Worm (Caenorhabditis elegans) whole organism, L3 larva: ENCODE results near the gene acbp-5.

Experiments
- R02D3.7 ChIP-seq: fragments of 150-350 bp; optimal IDR thresholded peaks from 2 replicates; lab custom pipeline; 2014; ENCODE audit warnings: missing biosample characterization, missing genetic modification characterization
- ZK546.5 ChIP-seq: sonication (generic microtip); optimal IDR thresholded peaks from 2 replicates; lab custom pipeline; 2017; ENCODE audit warnings: missing biosample characterization, missing genetic modification characterization
- ama-1 ChIP-seq: fragments of 150-350 bp; optimal IDR thresholded peaks from 2 replicates; lab custom pipeline; 2018
- ceh-28 ChIP-seq: fragments of 150-350 bp; optimal IDR thresholded peaks from 2 replicates; lab custom pipeline; 2014; ENCODE audit warnings: missing biosample characterization, missing genetic modification reagents, missing genetic modification characterization
- ceh-82 ChIP-seq: fragments of 150-350 bp; optimal IDR thresholded peaks from 2 replicates; lab custom pipeline; 2014; ENCODE audit warnings: missing biosample characterization, missing genetic modification characterization
- ceh-9 ChIP-seq: sonication (generic microtip); optimal IDR thresholded peaks from 2 replicates; lab custom pipeline; 2018; ENCODE audit warnings: missing biosample characterization, missing genetic modification characterization
- daf-12 ChIP-seq: fragments of 150-350 bp; optimal IDR thresholded peaks from 2 replicates; lab custom pipeline; 2014; ENCODE audit warnings: missing biosample characterization, missing genetic modification reagents, missing genetic modification characterization
- egl-27 ChIP-seq: sonication (generic microtip); optimal IDR thresholded peaks from 4 replicates; lab custom pipeline; 2017; ENCODE audit warnings: missing biosample characterization, missing genetic modification reagents, missing genetic modification characterization
- elt-1 ChIP-seq: fragments of 150-350 bp; optimal IDR thresholded peaks from 2 replicates; lab custom pipeline; 2014; ENCODE audit warnings: missing biosample characterization, missing genetic modification characterization
- elt-3 ChIP-seq, 3 experiments: fragments of 150-350 bp in 1 of 3; sonication (generic microtip) in 2 of 3; optimal IDR thresholded peaks; 2 replicates in 2 of 3; 4 replicates in 1 of 3; lab custom pipeline; 2014 to 2017; ENCODE audit warnings: missing biosample characterization in 3 of 3, missing genetic modification characterization in 3 of 3
- fkh-10 ChIP-seq: sonication (generic microtip); optimal IDR thresholded peaks from 2 replicates; lab custom pipeline; 2017; ENCODE audit warnings: missing biosample characterization, missing genetic modification reagents, missing genetic modification characterization
- fos-1 ChIP-seq: fragments of 150-350 bp; optimal IDR thresholded peaks from 2 replicates; lab custom pipeline; 2014; ENCODE audit warnings: missing biosample characterization, missing genetic modification characterization
- hmg-11 ChIP-seq: sonication (generic microtip); optimal IDR thresholded peaks from 2 replicates; lab custom pipeline; 2016; ENCODE audit warnings: missing genetic modification characterization, missing compliant biosample characterization
- lin-15B ChIP-seq: fragments of 150-350 bp; optimal IDR thresholded peaks from 2 replicates; lab custom pipeline; 2014; ENCODE audit warnings: missing biosample characterization, missing genetic modification characterization
- lin-39 ChIP-seq: fragments of 150-350 bp; optimal IDR thresholded peaks from 2 replicates; lab custom pipeline; 2018; ENCODE audit warnings: missing biosample characterization, missing genetic modification reagents, missing genetic modification characterization
- lsy-12 ChIP-seq: sonication (generic microtip); optimal IDR thresholded peaks from 2 replicates; lab custom pipeline; 2016; ENCODE audit warnings: mild to moderate bottlenecking, missing genetic modification characterization, missing compliant biosample characterization
- mml-1 ChIP-seq: fragments of 150-350 bp; sonication (generic microtip); optimal IDR thresholded peaks from 3 replicates; lab custom pipeline; 2014; ENCODE audit warnings: missing biosample characterization, missing genetic modification characterization
- nfya-1 ChIP-seq: sonication (generic microtip); optimal IDR thresholded peaks from 2 replicates; lab custom pipeline; 2017; ENCODE audit warnings: missing genetic modification characterization, mild to moderate bottlenecking, missing compliant biosample characterization, antibody characterized with exemption, moderate library complexity; ENCODE audit not compliant: insufficient read depth
- nhr-11 ChIP-seq: fragments of 150-350 bp; optimal IDR thresholded peaks from 2 replicates; lab custom pipeline; 2014; ENCODE audit warnings: missing biosample characterization, missing genetic modification characterization
- nhr-12 ChIP-seq: fragments of 150-350 bp; optimal IDR thresholded peaks from 2 replicates; lab custom pipeline; 2014; ENCODE audit warnings: missing biosample characterization, missing genetic modification characterization
- nhr-23 ChIP-seq: fragments of 150-350 bp; optimal IDR thresholded peaks from 2 replicates; lab custom pipeline; 2014; ENCODE audit warnings: missing biosample characterization, missing genetic modification reagents, missing genetic modification characterization
- nhr-237 ChIP-seq: fragments of 150-350 bp; optimal IDR thresholded peaks from 2 replicates; lab custom pipeline; 2014; ENCODE audit warnings: missing biosample characterization, missing genetic modification characterization
- nhr-25 ChIP-seq: sonication (generic microtip); optimal IDR thresholded peaks from 2 replicates; lab custom pipeline; 2017; ENCODE audit warnings: missing biosample characterization, missing genetic modification characterization
- nhr-67 ChIP-seq: fragments of 150-350 bp; optimal IDR thresholded peaks from 2 replicates; lab custom pipeline; 2014; ENCODE audit warnings: missing biosample characterization, missing genetic modification characterization
- nhr-76 ChIP-seq: fragments of 150-350 bp; sonication (generic microtip); optimal IDR thresholded peaks from 5 replicates; lab custom pipeline; 2014; ENCODE audit warnings: missing biosample characterization, missing genetic modification characterization
- nhr-77 ChIP-seq: fragments of 150-350 bp; optimal IDR thresholded peaks from 2 replicates; lab custom pipeline; 2014; ENCODE audit warnings: missing biosample characterization, missing genetic modification characterization
- pha-4 ChIP-seq: fragments of 150-350 bp; optimal IDR thresholded peaks from 2 replicates; lab custom pipeline; 2014; ENCODE audit warnings: missing biosample characterization, missing genetic modification reagents, missing genetic modification characterization
- pqm-1 ChIP-seq: fragments of 150-350 bp; optimal IDR thresholded peaks from 2 replicates; lab custom pipeline; 2017; ENCODE audit warnings: missing biosample characterization, missing genetic modification characterization, inconsistent platforms
- sea-2 ChIP-seq: fragments of 150-350 bp; sonication (generic microtip); optimal IDR thresholded peaks from 4 replicates; lab custom pipeline; 2014; ENCODE audit warnings: missing biosample characterization, missing genetic modification reagents, missing genetic modification characterization
- skn-1 ChIP-seq: fragments of 150-350 bp; optimal IDR thresholded peaks from 2 replicates; lab custom pipeline; 2014; ENCODE audit warnings: missing biosample characterization, missing genetic modification characterization
- snpc-4 ChIP-seq: fragments of 150-350 bp; optimal IDR thresholded peaks from 2 replicates; lab custom pipeline; 2014; ENCODE audit warnings: missing biosample characterization, missing genetic modification characterization
- tbx-2 ChIP-seq: sonication (generic microtip); optimal IDR thresholded peaks from 2 replicates; lab custom pipeline; 2016; ENCODE audit warnings: mild to moderate bottlenecking, missing genetic modification characterization, missing compliant biosample characterization
- unc-62 ChIP-seq: fragments of 150-350 bp; sonication (generic microtip); optimal IDR thresholded peaks from 4 replicates; lab custom pipeline; 2014; ENCODE audit warnings: missing biosample characterization, missing genetic modification reagents, missing genetic modification characterization
- zag-1 ChIP-seq: fragments of 150-350 bp; optimal IDR thresholded peaks from 2 replicates; lab custom pipeline; 2014; ENCODE audit warnings: missing biosample characterization, missing genetic modification characterization
- ztf-11 ChIP-seq: fragments of 150-350 bp; optimal IDR thresholded peaks from 2 replicates; lab custom pipeline; 2014; ENCODE audit warnings: missing biosample characterization, missing genetic modification characterization
- ztf-4 ChIP-seq: fragments of 150-350 bp; optimal IDR thresholded peaks from 2 replicates; lab custom pipeline; 2014; ENCODE audit warnings: missing biosample characterization, missing genetic modification characterization

acbp-5 gene

ce11 chrIII:13641588-13641987 lies at the start of gene acbp-5:
acbp-5 (minus strand) TSS chrIII:13641688.
- TF ChIP-seq daf-12 (tag; lab: Kevin White, UChicago): no peak
- no peak for TF ChIP-seq elt-1 (tag; lab: Kevin White, UChicago)
- TF ChIP-seq tbx-2: no peak

DNA sequence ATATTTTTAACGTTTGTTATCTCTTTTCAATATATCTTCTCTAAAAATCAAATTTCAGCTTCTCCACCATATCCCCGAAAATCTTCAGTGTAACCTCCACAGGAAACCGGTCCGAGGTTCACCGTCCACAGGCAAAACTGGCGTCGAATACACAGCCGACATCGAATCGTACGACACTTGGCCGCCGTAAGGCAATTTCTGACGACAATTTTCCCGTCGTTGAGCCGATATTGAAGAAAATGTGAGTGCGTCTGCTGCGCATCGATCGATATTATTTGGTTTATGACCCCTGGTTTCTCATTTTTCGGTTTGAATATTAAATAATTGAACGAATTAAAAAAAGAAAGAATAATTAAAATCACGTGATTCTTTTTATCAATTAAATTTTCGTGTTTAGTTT lies 45.7 kb upstream of the acbp-5 start, which contains the start of gene cul-2:
cul-2 (plus strand) TSS at position 59 of the 400 bp plus-strand sequence.
- TF ChIP-seq nhr-12 (tag; lab: Kevin White, UChicago) (no peak), nhr-25 (tag; lab: Kevin White, UChicago) (peak; percentile 38), ztf-4 (no peak), hmg-11 (peak; percentile 60), nhr-11 (tag; lab: Kevin White, UChicago) (no peak), nhr-77 (tag; lab: Kevin White, UChicago) (no peak), ama-1 (lab: Kevin White, UChicago) (peak; percentile 10), nfya-1 (peak; percentile 36), lin-39 (peak; percentile 18), lin-15B (peak; percentile 43), pha-4 (tag; lab: Kevin White, UChicago) (peak; percentile 35)

DNA sequence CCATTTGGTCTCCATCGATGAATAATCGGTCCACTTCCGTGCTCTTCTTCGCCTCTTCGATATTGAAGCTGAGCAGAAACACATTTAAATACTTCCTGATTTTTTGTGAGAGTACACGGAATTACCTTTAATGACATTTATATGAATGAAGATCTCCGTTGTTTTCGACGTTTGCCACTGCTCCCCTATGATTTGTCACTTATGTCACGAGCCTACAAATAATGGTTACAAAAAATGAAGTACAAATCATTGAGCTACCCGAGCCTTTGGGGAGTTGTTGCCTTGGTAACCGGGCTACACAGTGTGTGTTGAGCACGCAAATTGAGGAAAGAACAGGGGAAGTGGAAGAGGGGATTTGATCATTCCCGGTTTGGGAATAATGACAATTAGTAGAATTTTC lies 44.8 kb upstream of the acbp-5 start, which contains the start of gene dyf-2:
dyf-2 (minus strand) TSS at position 137 of the 400 bp plus-strand sequence.
- no peak for TF ChIP-seq elt-3 (tag; optimal IDR thresholded peaks at IDR 0.05; lab: Kevin White, UChicago)
- no peak for TF ChIP-seq daf-12 (tag; lab: Kevin White, UChicago)
- TF ChIP-seq sea-2: no peak
- TF ChIP-seq lsy-12: no peak
- TF ChIP-seq hmg-11: no peak

- TF ChIP-seq elt-1 (tag; lab: Kevin White, UChicago) (no peak), lsy-12 (no peak), ceh-82 (tag; lab: Kevin White, UChicago) (no peak), nhr-76 (tag; lab: Kevin White, UChicago) (no peak), lin-15B (no peak), sea-2 (no peak), nhr-237 (tag; lab: Kevin White, UChicago) (no peak), ZK546.5 (tag; lab: Kevin White, UChicago) (no peak), ceh-28 (tag; lab: Kevin White, UChicago) (no peak), R02D3.7 (tag; lab: Kevin White, UChicago) (no peak), skn-1 (tag; lab: Kevin White, UChicago) (no peak), nhr-23 (no peak), egl-27 (tag; lab: Kevin White, UChicago) (no peak), nhr-67 (no peak), fos-1 (tag; lab: Kevin White, UChicago) (no peak), pqm-1 (tag; lab: Kevin White, UChicago) (no peak)
Observed at ce11 chrIII:13684236-13684635, 42.7 kb upstream of the acbp-5 start.

DNA sequence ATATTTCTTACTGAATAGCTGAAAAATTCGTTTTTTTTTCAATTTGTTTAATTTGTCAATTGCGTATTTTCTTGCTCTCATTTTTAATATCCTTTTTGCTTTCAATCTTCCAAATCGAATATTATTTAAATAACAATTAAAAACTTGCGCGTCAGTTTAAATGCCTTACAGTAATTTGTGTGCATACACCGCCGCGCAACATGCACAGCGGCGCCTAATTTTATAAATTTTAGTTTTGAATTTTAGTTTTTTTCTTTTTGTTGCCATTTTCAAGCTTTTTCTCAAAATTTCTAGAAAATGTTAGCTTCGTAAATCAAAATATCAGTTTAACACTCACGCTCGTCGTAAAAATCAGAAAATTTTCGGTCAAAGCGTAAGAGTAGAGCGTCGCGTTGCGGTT lies 41.8 kb upstream of the acbp-5 start:
- no peak for TF ChIP-seq fkh-10 (GFP tag; lab: Kevin White, UChicago)
- no peak for TF ChIP-seq nfya-1
- TF ChIP-seq zag-1 (tag; lab: Kevin White, UChicago): no peak
- no peak for TF ChIP-seq lin-15B
- TF ChIP-seq sea-2: no peak
- TF ChIP-seq snpc-4: no peak
- no peak for TF ChIP-seq nhr-12 (tag; lab: Kevin White, UChicago)
- no peak for TF ChIP-seq mml-1 (tag; lab: Kevin White, UChicago)
- TF ChIP-seq fos-1 (tag; lab: Kevin White, UChicago): no peak
- no peak for TF ChIP-seq egl-27 (tag; lab: Kevin White, UChicago)
- TF ChIP-seq R02D3.7 (tag; lab: Kevin White, UChicago): no peak
- TF ChIP-seq nhr-25 (tag; lab: Kevin White, UChicago): no peak
- no peak for TF ChIP-seq ceh-9 (tag; lab: Kevin White, UChicago)
- TF ChIP-seq skn-1 (tag; lab: Kevin White, UChicago): no peak
- no peak for TF ChIP-seq nhr-76 (tag; lab: Kevin White, UChicago)
- no peak for TF ChIP-seq unc-62 (GFP tag; lab: Kevin White, UChicago)
- no peak for TF ChIP-seq ceh-28 (tag; lab: Kevin White, UChicago)
- no peak for TF ChIP-seq daf-12 (tag; lab: Kevin White, UChicago)
- no peak for TF ChIP-seq hmg-11
- TF ChIP-seq ztf-11 (tag; lab: Kevin White, UChicago): no peak
